Worm (Caenorhabditis elegans) whole organism, L4/young adult: ENCODE data around the gene nhr-198.
"Not testable (repeated sequence)": the region's sequence is repeated elsewhere in the genome, so short reads cannot be mapped to it uniquely, and the experiment has no call there.

ENCODE experiments used
- W03F9.2 ChIP-seq: fragments of 150-350 bp; optimal IDR thresholded peaks from 2 replicates; lab custom pipeline; 2014; ENCODE audit warnings: missing biosample characterization, missing genetic modification characterization
- dao-5 ChIP-seq: sonication (generic microtip); optimal IDR thresholded peaks from 2 replicates; lab custom pipeline; 2016; ENCODE audit warnings: missing genotype, missing genetic modification characterization, moderate library complexity, missing compliant biosample characterization
- him-1 ChIP-seq: sonication (generic microtip); optimal IDR thresholded peaks from 2 replicates; lab custom pipeline; 2016; ENCODE audit warnings: missing genotype, missing genetic modification reagents, missing genetic modification characterization, missing compliant biosample characterization

nhr-198 gene

DNA sequence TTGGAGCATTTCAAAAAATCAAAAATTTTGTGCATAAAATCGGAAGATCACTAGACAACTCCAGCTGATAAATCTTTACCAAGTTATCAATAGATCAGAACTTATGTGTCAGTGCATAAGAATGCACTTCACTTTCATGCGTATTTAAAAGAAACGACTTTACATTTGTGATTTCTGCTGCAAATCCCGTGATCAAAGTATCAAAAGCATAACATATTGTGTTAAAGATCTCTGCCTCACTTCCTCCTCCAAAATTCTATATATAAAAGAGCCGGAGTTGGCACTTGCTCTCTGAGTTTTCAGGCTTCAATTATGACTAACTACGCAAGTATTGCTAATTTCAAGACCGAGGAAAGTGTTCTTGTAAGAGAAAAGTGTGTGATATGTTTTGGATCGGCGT lies at the start of gene nhr-198:
TSS of gene nhr-198 (plus strand) at position 313 of the 400 bp plus-strand sequence.
- TF ChIP-seq him-1 (tag; lab: Kevin White, UChicago) = no peak
- TF ChIP-seq dao-5 (tag; lab: Kevin White, UChicago) = no peak
- no peak for TF ChIP-seq W03F9.2

DNA sequence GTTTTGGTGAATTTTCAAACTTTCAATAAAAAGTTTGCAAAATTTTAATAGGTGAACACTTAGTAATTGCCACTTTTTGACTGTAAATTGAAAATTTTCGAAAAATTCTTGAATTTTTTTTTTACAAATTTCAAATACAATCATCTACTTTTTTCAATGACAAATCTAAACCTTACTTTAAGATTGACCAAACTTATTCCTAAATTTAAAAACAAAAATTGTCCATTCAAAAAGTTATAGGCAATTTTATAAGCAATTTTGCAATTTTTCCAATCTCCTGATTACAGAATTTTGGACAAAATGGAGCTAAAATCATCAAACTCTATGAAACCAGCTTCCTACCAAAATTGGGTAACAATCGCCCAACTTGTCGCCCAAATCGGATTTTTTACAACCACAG lies 49.2 kb upstream of the nhr-198 start, which contains the start of gene str-23:
TSS of gene str-23 (plus strand) at position 301 of the 400 bp plus-strand sequence.
- TF ChIP-seq dao-5 (tag; lab: Kevin White, UChicago) (no peak), him-1 (tag; lab: Kevin White, UChicago) (no peak), W03F9.2 (no peak)

DNA sequence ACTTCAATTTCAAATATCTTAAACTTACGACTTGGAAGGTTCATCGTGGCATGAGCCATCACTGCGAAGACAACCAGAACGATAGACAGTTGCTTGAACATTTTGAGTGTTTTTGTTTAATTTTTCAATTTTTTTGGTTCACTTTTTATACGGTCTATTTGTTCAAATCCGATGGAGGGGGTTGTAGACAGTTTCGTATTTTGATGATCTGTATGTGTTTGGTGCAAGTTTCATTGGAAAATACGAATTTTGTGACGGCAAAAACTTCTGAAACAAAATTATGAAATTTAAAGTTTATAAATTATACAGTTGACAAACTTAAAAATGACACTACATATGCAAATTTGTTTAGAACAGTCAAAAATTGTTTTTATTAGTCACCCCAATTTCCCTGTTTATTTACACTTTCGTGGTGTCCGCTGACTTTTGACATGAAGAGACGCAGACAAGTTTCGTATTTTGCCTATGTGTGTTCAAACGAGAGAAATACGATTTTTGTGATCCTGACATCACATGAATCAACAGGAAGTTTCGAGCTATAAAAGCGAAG lies 46.2 kb upstream of the nhr-198 start, which contains the start of the genes C55A1.7 and C55A1.6:
TSS of gene C55A1.7 (minus strand) at position 101 of the 550 bp plus-strand sequence.
TSS of gene C55A1.6 (plus strand) at position 500 of the 550 bp plus-strand sequence.
- TF ChIP-seq dao-5 (tag; lab: Kevin White, UChicago); W03F9.2; him-1 (tag; lab: Kevin White, UChicago): not testable (repeated sequence)

DNA sequence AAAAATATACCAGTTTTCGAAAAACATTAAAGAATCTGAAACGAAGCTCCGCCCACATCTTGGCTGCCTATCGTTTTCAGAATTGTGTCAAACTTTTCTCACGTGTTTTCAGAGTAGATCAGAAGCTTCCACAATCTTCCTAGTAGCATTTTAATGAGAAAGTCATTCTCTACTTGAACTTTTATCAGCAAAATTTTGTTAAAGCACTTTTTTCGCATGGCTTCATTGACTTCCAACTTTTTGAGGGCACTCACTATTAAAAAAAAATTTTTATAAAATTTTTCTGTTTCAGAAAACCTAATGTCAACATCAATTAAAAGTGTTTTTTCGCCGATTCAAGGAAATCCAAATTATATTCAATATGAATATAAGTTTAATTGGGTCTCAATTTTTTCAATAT lies 43.6 kb upstream of the nhr-198 start, which contains the start of gene sru-42:
TSS of gene sru-42 (plus strand) at position 301 of the 400 bp plus-strand sequence.
- TF ChIP-seq him-1 (tag; lab: Kevin White, UChicago) (no peak), W03F9.2 (no peak), dao-5 (tag; lab: Kevin White, UChicago) (no peak)

DNA sequence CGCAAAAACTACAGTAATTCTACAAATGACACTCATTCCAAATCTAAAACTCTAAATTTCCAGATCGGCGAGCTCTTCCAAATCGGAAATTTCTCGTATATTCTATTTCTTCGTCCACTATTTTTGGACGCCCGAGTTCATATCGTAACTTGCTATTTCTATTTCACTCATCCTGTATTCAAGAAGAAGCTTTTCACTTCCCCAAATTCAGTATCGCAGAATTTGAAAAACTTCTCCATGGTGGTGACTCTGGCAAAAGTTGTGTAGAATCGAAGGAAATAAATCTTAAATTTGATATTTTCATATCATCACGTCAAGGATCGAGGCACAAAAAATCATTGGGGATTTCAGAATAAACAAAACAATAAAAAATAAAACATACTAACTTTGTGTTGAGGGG lies 41.6 kb upstream of the nhr-198 start:
- TF ChIP-seq W03F9.2 (no peak), him-1 (tag; lab: Kevin White, UChicago) (no peak), dao-5 (tag; lab: Kevin White, UChicago) (no peak)

DNA sequence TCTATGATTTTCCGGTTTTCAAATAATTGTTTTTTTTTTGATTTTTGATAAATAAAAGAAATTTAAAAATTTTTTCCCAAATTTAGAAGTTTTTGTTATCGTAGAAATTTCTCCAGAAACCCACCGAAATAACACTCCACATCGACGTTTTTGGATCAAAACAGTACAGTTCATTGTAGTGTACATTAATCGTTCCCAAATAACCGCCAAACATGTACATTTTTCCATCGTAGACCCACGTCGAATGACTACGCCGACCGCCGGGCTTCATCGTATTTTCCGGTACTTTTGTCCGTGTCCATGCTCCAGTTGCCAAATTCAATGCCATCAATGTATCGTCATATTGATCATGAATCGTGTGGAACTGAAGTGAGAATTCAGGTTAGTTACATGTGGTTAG lies 39.7 kb upstream of the nhr-198 start, which contains the start of gene F53E4.2:
TSS of gene F53E4.2 (plus strand) at position 301 of the 400 bp plus-strand sequence.
- TF ChIP-seq dao-5 (tag; lab: Kevin White, UChicago) (no peak), W03F9.2 (no peak), him-1 (tag; lab: Kevin White, UChicago) (no peak)

DNA sequence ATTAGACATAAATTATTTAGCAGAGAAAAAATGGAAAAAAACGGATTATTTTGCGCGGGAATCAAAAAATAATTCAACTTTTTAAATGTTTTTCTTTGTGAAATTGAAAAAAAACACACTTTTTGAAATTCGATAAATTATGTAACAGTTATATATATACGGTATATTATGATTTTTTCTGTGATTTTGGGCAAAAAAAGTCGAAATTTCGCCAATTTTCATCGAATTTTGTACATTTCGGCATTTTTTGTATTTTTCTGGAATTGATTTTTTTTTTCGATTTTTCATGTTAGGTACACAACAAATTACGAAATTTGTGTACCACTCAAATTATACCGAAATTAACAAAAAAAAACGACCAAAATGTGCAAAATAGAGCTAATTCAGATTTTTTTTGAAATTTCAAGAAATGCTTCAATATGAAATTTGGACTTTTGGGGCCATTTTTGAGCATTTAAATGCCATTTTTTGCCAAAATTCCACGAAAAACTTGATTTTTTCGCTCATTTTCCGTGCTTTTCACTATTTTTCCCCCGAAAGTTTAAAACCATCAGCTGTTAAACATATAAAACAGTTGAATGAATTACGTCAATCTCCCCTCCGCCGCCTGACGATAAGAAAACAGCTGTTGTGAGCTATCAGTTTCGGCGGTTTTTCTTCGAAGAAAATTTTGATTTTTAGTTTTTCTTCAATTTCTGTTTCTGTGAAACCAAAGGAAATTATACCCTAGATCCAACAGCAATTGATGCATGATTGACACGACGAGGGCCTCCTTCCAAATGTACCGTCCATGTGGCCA lies 35.3 kb upstream of the nhr-198 start:
- TF ChIP-seq dao-5 (tag; lab: Kevin White, UChicago) (no peak), him-1 (tag; lab: Kevin White, UChicago) (no peak), W03F9.2 (no peak)

DNA sequence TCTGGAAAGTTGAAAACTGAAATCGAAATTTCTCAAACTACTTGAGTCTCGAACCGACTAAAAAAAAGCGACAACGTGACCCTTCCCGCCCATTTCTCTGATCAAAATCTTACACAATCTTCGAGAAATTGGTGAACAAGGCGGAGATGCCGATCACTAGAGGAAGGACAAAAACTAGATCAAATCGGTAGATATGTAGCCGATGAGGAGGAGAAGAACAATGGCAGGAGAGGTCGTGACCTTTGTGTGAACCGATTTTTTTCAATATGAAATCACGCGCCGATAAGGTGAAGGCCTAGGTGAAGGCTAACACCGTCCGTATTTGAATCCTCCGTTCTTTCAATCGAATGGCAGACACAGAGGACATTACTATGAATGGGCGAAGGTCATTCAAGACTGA lies 32.8 kb upstream of the nhr-198 start:
- TF ChIP-seq W03F9.2 = no peak

DNA sequence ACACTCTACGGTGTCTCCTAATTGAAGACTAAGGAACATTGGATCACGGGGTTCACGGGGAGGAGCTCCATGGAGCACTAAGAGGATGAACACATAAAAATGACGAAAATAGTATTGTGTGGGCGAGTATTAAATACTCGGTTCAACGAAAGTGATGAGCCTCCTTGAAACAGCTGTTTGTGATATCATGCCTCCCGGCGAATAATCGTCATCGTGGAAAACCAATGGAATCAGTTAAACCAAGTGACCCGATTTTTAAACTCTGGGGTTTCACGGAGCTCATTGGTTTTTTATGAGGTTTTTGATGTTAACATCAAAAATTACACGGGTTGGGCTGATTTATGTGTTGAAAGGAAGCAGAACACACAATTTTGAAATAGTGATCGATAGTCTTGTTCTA lies 32.2 kb upstream of the nhr-198 start:
- TF ChIP-seq him-1 (tag; lab: Kevin White, UChicago) (no peak), W03F9.2 (no peak), dao-5 (tag; lab: Kevin White, UChicago) (no peak)

DNA sequence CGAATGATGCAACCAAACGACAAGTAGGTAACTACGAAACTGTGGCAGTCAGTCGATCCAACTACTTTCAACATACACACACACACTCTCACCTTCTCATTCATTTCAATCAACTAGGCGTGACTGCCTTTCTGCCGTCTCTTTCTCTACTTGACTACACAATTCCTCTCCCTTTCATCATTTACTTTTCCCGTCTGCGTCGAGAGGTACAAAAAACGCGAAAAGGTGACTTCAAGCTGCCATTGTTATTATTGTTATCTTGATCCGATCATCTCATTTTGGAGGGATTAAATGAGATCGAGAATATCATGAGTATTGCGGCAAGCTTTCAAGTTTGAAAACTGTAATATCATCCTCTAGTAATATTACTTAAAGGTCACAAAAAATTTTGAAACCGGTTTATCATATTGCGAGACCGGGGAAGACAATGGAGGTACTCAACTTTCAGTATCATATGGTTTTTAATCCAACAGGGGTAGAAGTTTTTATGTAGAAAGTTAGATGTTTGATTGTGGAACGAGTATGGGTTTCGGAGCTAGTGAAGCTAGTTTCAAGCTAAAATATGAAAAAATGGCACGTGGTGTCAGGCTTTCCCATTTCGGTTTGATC lies 29.6 kb upstream of the nhr-198 start:
- TF ChIP-seq dao-5 (tag; lab: Kevin White, UChicago) = no peak

DNA sequence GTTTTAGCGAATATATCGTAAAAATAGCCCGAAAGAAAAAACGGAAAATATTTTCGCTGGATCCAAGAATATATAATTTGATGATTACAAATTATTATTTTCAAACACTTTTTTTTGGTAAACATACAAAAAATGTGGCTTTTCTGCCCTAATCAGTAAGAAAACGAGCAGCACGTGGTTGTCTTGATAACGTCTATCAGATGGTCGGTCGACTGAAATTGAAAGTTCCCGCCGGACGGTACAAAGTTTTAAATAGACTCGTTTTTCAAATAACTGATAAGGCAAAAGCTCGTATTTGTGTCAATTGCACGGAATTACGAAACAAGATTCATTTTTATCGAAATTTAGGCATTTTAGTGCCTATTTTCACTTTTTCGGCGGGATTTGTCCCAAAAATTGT lies 27.1 kb upstream of the nhr-198 start:
- TF ChIP-seq him-1 (tag; lab: Kevin White, UChicago) = no peak
- TF ChIP-seq dao-5 (tag; lab: Kevin White, UChicago) = no peak
- TF ChIP-seq W03F9.2 = no peak

DNA sequence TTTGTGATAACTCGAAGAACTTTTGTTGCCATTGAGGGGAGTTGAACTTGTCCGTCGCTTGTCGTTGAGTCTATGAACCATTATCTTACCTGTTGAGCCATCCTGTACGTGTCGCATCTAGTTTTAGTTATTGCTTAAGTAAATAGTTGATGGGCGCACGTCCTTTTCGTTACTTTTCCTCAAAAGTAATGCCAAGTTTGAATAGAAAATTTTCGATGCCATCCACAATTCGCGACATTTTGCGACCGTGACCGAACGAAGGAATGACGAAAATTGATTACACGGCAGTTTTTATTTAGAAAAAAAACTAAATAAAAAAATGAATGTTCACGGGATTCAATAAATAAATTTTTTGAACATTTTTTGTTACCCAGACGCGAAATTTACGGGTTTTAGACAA lies 25.6 kb upstream of the nhr-198 start, which contains the start of gene F53E4.1:
TSS of gene F53E4.1 (minus strand) at position 101 of the 400 bp plus-strand sequence.
- TF ChIP-seq him-1 (tag; lab: Kevin White, UChicago); W03F9.2; dao-5 (tag; lab: Kevin White, UChicago): not testable (repeated sequence)

DNA sequence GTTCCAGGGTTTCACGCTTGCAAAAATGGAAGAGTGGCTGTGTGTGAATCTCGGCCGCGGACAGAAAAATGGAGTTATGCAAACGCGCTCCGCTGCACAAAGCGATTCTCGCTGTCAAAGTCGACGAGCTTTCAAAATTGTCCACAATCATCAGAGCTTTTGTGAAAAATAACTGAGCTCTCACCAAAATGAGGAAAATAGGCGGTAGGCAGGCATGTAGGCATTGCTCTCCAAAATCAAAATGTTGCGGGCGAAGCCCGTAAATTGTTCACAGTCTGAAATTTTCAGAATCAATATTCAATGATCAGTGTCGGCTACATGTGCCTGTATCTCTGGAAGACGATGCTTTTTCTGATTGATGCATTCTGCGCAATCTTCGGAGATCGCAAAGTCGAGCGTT lies 24.9 kb upstream of the nhr-198 start, which contains the start of gene K06B4.4:
TSS of gene K06B4.4 (plus strand) at position 301 of the 400 bp plus-strand sequence.
- TF ChIP-seq him-1 (tag; lab: Kevin White, UChicago) = no peak
- TF ChIP-seq W03F9.2 = no peak
- no peak for TF ChIP-seq dao-5 (tag; lab: Kevin White, UChicago)

DNA sequence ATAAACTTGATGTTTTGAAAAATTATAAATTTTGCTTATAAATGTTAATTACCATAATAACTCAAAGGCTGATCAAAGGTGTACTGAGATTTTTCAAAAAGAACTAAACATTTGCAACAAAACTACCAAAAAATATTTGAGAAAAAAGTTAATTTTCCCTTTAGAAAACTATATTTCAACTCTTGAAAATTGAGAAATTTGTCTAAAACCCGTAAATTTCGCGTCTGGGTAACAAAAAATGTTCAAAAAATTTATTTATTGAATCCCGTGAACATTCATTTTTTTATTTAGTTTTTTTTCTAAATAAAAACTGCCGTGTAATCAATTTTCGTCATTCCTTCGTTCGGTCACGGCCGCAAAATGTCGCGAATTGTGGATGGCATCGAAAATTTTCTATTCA lies 23.7 kb upstream of the nhr-198 start, which contains the start of gene K06B4.15:
TSS of gene K06B4.15 (plus strand) at position 301 of the 400 bp plus-strand sequence.
- TF ChIP-seq W03F9.2; dao-5 (tag; lab: Kevin White, UChicago); him-1 (tag; lab: Kevin White, UChicago): not testable (repeated sequence)
